Fruit fly (Drosophila melanogaster): ENCODE measurements around the gene CG10512.

- TF ChIP-seq psq (optimal IDR thresholded peaks at IDR 0.05), result no peak
- no peak for TF ChIP-seq h (optimal IDR thresholded peaks at IDR 0.05)
- TF ChIP-seq Sin3A (optimal IDR thresholded peaks at IDR 0.05), result no peak
- no peak for TF ChIP-seq Myc (optimal IDR thresholded peaks at IDR 0.05)
These were observed 26.3 kb upstream of the CG10512 start for dm6 chr3L:21176276-21176934.
